Worm (Caenorhabditis elegans) whole organism, late embryonic: Measurements from ENCODE around the gene F53H2.3.

Source experiments
- C08G9.2 ChIP-seq: sonication (generic microtip); optimal IDR thresholded peaks from 2 replicates; lab custom pipeline; 2016; ENCODE audit warnings: mild to moderate bottlenecking, missing genetic modification characterization, moderate library complexity, missing compliant biosample characterization
- F13H6.1 ChIP-seq: sonication (generic microtip); optimal IDR thresholded peaks from 2 replicates; lab custom pipeline; 2016; ENCODE audit warnings: missing genetic modification characterization, missing compliant biosample characterization
- K09A11.1 ChIP-seq: sonication (generic microtip); optimal IDR thresholded peaks from 2 replicates; lab custom pipeline; 2017; ENCODE audit warnings: antibody characterized with exemption, mild to moderate bottlenecking, missing genetic modification characterization, missing compliant biosample characterization; ENCODE audit not compliant: insufficient read depth
- T23F11.4 ChIP-seq: fragments of 200-800 bp; sonication (Bioruptor generic); optimal IDR thresholded peaks from 2 replicates; lab custom pipeline; 2018; ENCODE audit warnings: mild to moderate bottlenecking, missing genetic modification characterization, missing compliant biosample characterization
- Y22D7AL.16 ChIP-seq: sonication (generic microtip); optimal IDR thresholded peaks from 2 replicates; lab custom pipeline; 2016; ENCODE audit warnings: missing genetic modification characterization, missing compliant biosample characterization
- ahr-1 ChIP-seq: sonication (generic microtip); optimal IDR thresholded peaks from 2 replicates; lab custom pipeline; 2016; ENCODE audit warnings: missing genetic modification characterization, missing compliant biosample characterization
- ama-1 ChIP-seq: fragments of 150-350 bp; optimal IDR thresholded peaks from 2 replicates; lab custom pipeline; 2014
- ceh-18 ChIP-seq: sonication (generic microtip); optimal IDR thresholded peaks from 2 replicates; lab custom pipeline; 2016; ENCODE audit warnings: missing genetic modification characterization, missing compliant biosample characterization
- ceh-2 ChIP-seq: sonication (generic microtip); optimal IDR thresholded peaks from 2 replicates; lab custom pipeline; 2016; ENCODE audit warnings: missing genotype, missing genetic modification characterization, missing compliant biosample characterization
- ceh-24 ChIP-seq: sonication (generic microtip); optimal IDR thresholded peaks from 2 replicates; lab custom pipeline; 2016; ENCODE audit warnings: mild to moderate bottlenecking, missing genetic modification characterization, missing compliant biosample characterization
- ceh-31 ChIP-seq: sonication (generic microtip); optimal IDR thresholded peaks from 2 replicates; lab custom pipeline; 2016; ENCODE audit warnings: missing genetic modification characterization, missing compliant biosample characterization
- ceh-34 ChIP-seq: sonication (generic microtip); optimal IDR thresholded peaks from 2 replicates; lab custom pipeline; 2016; ENCODE audit warnings: mild to moderate bottlenecking, missing genetic modification characterization, missing compliant biosample characterization
- ceh-45 ChIP-seq: fragments of 200-800 bp; sonication (Bioruptor generic); IDR thresholded peaks from 2 replicates; pipeline ENCODE4 v1.3.6; 2022; ENCODE audit warnings: missing genetic modification reagents, missing genetic modification characterization, missing compliant biosample characterization
- ceh-48 ChIP-seq: sonication (generic microtip); optimal IDR thresholded peaks from 2 replicates; lab custom pipeline; 2016; ENCODE audit warnings: missing genetic modification characterization, inconsistent platforms, missing compliant biosample characterization
- che-1 ChIP-seq: sonication (generic microtip); optimal IDR thresholded peaks from 2 replicates; lab custom pipeline; 2016; ENCODE audit warnings: mild to moderate bottlenecking, missing genetic modification characterization, missing compliant biosample characterization
- dmd-4 ChIP-seq: sonication (generic microtip); optimal IDR thresholded peaks from 2 replicates; lab custom pipeline; 2016; ENCODE audit warnings: borderline replicate concordance, missing genetic modification characterization, missing compliant biosample characterization
- dve-1 ChIP-seq: sonication (generic microtip); optimal IDR thresholded peaks from 2 replicates; lab custom pipeline; 2017; ENCODE audit warnings: antibody characterized with exemption, mild to moderate bottlenecking, missing genetic modification characterization, missing compliant biosample characterization
- elt-4 ChIP-seq: sonication (generic microtip); optimal IDR thresholded peaks from 2 replicates; lab custom pipeline; 2016; ENCODE audit warnings: missing genetic modification characterization, missing compliant biosample characterization
- ets-4 ChIP-seq: sonication (generic microtip); optimal IDR thresholded peaks from 2 replicates; lab custom pipeline; 2016; ENCODE audit warnings: missing genetic modification characterization, missing compliant biosample characterization
- fax-1 ChIP-seq: sonication (generic microtip); optimal IDR thresholded peaks from 2 replicates; lab custom pipeline; 2016; ENCODE audit warnings: missing genotype, missing genetic modification characterization, missing compliant biosample characterization
- gmeb-2 ChIP-seq: sonication (generic microtip); optimal IDR thresholded peaks from 2 replicates; lab custom pipeline; 2016; ENCODE audit warnings: missing genetic modification characterization, inconsistent platforms, missing compliant biosample characterization
- hlh-13 ChIP-seq: fragments of 200-800 bp; sonication (Bioruptor generic); optimal IDR thresholded peaks from 2 replicates; lab custom pipeline; 2018; ENCODE audit warnings: mild to moderate bottlenecking, missing genetic modification characterization, missing compliant biosample characterization
- hlh-15 ChIP-seq: sonication (generic microtip); optimal IDR thresholded peaks from 2 replicates; lab custom pipeline; 2016; ENCODE audit warnings: missing genetic modification characterization, missing compliant biosample characterization
- hlh-30 ChIP-seq: sonication (generic microtip); optimal IDR thresholded peaks from 2 replicates; lab custom pipeline; 2017; ENCODE audit warnings: antibody characterized with exemption, missing genetic modification characterization, missing compliant biosample characterization; ENCODE audit not compliant: insufficient read depth
- hlh-6 ChIP-seq: sonication (generic microtip); optimal IDR thresholded peaks from 2 replicates; lab custom pipeline; 2016; ENCODE audit warnings: missing genotype, missing genetic modification characterization, missing compliant biosample characterization
- lin-11 ChIP-seq: fragments of 200-800 bp; sonication (Bioruptor generic); optimal IDR thresholded peaks from 2 replicates; lab custom pipeline; 2018; ENCODE audit warnings: mild to moderate bottlenecking, missing genetic modification characterization, missing compliant biosample characterization
- madf-2 ChIP-seq: sonication (generic microtip); optimal IDR thresholded peaks from 2 replicates; lab custom pipeline; 2017; ENCODE audit warnings: missing genetic modification characterization, missing compliant biosample characterization
- mec-3 ChIP-seq: sonication (generic microtip); optimal IDR thresholded peaks from 2 replicates; lab custom pipeline; 2016; ENCODE audit warnings: borderline replicate concordance, missing genetic modification characterization, missing compliant biosample characterization
- nfya-1 ChIP-seq: sonication (generic microtip); optimal IDR thresholded peaks from 2 replicates; lab custom pipeline; 2017; ENCODE audit warnings: missing genetic modification characterization, mild to moderate bottlenecking, missing compliant biosample characterization, antibody characterized with exemption, moderate library complexity
- nhr-11 ChIP-seq: fragments of 150-350 bp; optimal IDR thresholded peaks from 2 replicates; lab custom pipeline; 2014; ENCODE audit warnings: missing biosample characterization, missing genetic modification characterization
- nhr-232 ChIP-seq: sonication (generic microtip); optimal IDR thresholded peaks from 2 replicates; lab custom pipeline; 2016; ENCODE audit warnings: missing genetic modification characterization, missing compliant biosample characterization
- npax-4 ChIP-seq: sonication (generic microtip); optimal IDR thresholded peaks from 2 replicates; lab custom pipeline; 2016; ENCODE audit warnings: missing genetic modification characterization, missing compliant biosample characterization
- odd-2 ChIP-seq: sonication (generic microtip); optimal IDR thresholded peaks from 2 replicates; lab custom pipeline; 2017; ENCODE audit warnings: antibody characterized with exemption, mild to moderate bottlenecking, missing genetic modification characterization, missing compliant biosample characterization
- pag-3 ChIP-seq: sonication (generic microtip); optimal IDR thresholded peaks from 2 replicates; lab custom pipeline; 2016; ENCODE audit warnings: missing compliant biosample characterization, missing genetic modification characterization, borderline replicate concordance
- pha-4 ChIP-seq: fragments of 150-350 bp; optimal IDR thresholded peaks from 2 replicates; lab custom pipeline; 2018; ENCODE audit warnings: missing biosample characterization, missing genetic modification reagents, missing genetic modification characterization
- pros-1 ChIP-seq: fragments of 150-350 bp; optimal IDR thresholded peaks from 2 replicates; lab custom pipeline; 2014; ENCODE audit warnings: missing biosample characterization, missing genetic modification reagents, missing genetic modification characterization
- rnt-1 ChIP-seq: sonication (generic microtip); optimal IDR thresholded peaks from 2 replicates; lab custom pipeline; 2016; ENCODE audit warnings: missing genetic modification characterization, missing compliant biosample characterization
- sox-2 ChIP-seq: fragments of 200-800 bp; sonication (Bioruptor generic); IDR thresholded peaks from 2 replicates; pipeline ENCODE4 v1.3.6; 2022; ENCODE audit warnings: missing genetic modification reagents, missing genetic modification characterization, missing compliant biosample characterization
- tbx-2 ChIP-seq: sonication (generic microtip); optimal IDR thresholded peaks from 2 replicates; lab custom pipeline; 2016; ENCODE audit warnings: missing genetic modification characterization, missing compliant biosample characterization
- unc-55 ChIP-seq: sonication (generic microtip); optimal IDR thresholded peaks from 2 replicates; lab custom pipeline; 2017; ENCODE audit warnings: missing biosample characterization, missing genetic modification reagents, missing genetic modification characterization
- unc-86 ChIP-seq: sonication (generic microtip); optimal IDR thresholded peaks from 2 replicates; lab custom pipeline; 2016; ENCODE audit warnings: missing genetic modification characterization, missing compliant biosample characterization
- ztf-16 ChIP-seq: sonication (generic microtip); optimal IDR thresholded peaks from 2 replicates; lab custom pipeline; 2017; ENCODE audit warnings: missing genetic modification characterization, missing compliant biosample characterization

Gene F53H2.3

ce11 chrV:20411659-20412058, at the start of gene F53H2.3:
F53H2.3 (minus strand) TSS chrV:20411759.
- TF ChIP-seq elt-4 (tag; lab: Kevin White, UChicago) = no peak
- TF ChIP-seq fax-1 = no peak
- TF ChIP-seq nhr-232 (tag; lab: Kevin White, UChicago) = no peak
- no peak for TF ChIP-seq dve-1 (tag; lab: Kevin White, UChicago)
- TF ChIP-seq che-1 = no peak
- TF ChIP-seq hlh-13 (GFP tag; lab: Kevin White, UChicago) = no peak
- no peak for TF ChIP-seq pros-1 (tag; lab: Kevin White, UChicago)
- no peak for TF ChIP-seq K09A11.1
- no peak for TF ChIP-seq ahr-1
- TF ChIP-seq rnt-1 (tag; lab: Kevin White, UChicago) = no peak
- TF ChIP-seq unc-55 (GFP tag; lab: Kevin White, UChicago) = no peak
- no peak for TF ChIP-seq madf-2
- no peak for TF ChIP-seq sox-2 (GFP tag; lab: Robert Waterston, UW)
- TF ChIP-seq T23F11.4 (GFP tag; lab: Kevin White, UChicago) = no peak
- no peak for TF ChIP-seq ceh-24 (tag; lab: Kevin White, UChicago)
- no peak for TF ChIP-seq F13H6.1
- TF ChIP-seq, all 69 proteins: peak for 0

DNA sequence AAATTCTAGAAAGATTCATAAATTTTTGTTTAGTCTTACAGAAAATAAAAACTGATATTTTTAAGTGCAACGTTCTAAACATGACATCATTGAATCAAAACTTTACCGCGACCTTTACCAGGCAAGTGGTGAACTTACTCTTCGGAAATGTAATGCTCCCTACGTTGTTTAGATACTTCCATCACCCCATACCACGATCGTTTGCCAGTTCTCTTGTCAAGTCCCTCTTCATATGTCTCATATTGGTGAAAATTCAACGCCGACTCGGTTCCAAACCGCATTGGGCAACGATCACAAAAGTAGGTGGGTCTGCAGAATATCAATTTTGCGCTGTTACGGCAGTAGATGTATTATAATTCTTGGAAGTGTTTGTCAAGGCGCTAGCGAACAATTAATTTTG, 49.2 kb upstream of the F53H2.3 start, which contains the start of gene B0250.18:
Gene B0250.18, minus strand, starts transcription at position 101 of the 400 bp plus-strand sequence.
- TF ChIP-seq C08G9.2 (tag; lab: Kevin White, UChicago) (no peak), lin-11 (tag; lab: Kevin White, UChicago) (no peak), unc-86 (no peak), pha-4 (tag; lab: Kevin White, UChicago) (no peak), nhr-11 (tag; lab: Kevin White, UChicago) (no peak), ama-1 (lab: Kevin White, UChicago) (no peak), ceh-34 (tag; lab: Kevin White, UChicago) (no peak), T23F11.4 (GFP tag; lab: Kevin White, UChicago) (no peak), ceh-18 (tag; lab: Kevin White, UChicago) (no peak), dmd-4 (tag; lab: Kevin White, UChicago) (no peak), odd-2 (tag; lab: Kevin White, UChicago) (no peak), hlh-15 (tag; lab: Kevin White, UChicago) (no peak), Y22D7AL.16 (no peak), pros-1 (tag; lab: Kevin White, UChicago) (no peak), mec-3 (tag; lab: Kevin White, UChicago) (no peak), ceh-2 (tag; lab: Kevin White, UChicago) (no peak), gmeb-2 (tag; lab: Kevin White, UChicago) (no peak), ceh-31 (tag; lab: Kevin White, UChicago) (no peak), hlh-13 (GFP tag; lab: Kevin White, UChicago) (no peak)

ce11 chrV:20457155-20457554, 45.6 kb upstream of the F53H2.3 start:
- no peak for TF ChIP-seq hlh-6
- TF ChIP-seq ceh-48 = peak; percentile 83
- no peak for TF ChIP-seq ets-4
- TF ChIP-seq hlh-30 (tag; lab: Kevin White, UChicago) = peak; percentile 35
- TF ChIP-seq pag-3 (tag; lab: Kevin White, UChicago) = no peak
- TF ChIP-seq nfya-1 (tag; lab: Kevin White, UChicago) = peak; percentile 17
- TF ChIP-seq unc-55 (GFP tag; lab: Kevin White, UChicago) = peak; percentile 7
- TF ChIP-seq ceh-31 (tag; lab: Kevin White, UChicago) = peak; percentile 10
- TF ChIP-seq ceh-45 (GFP tag; lab: Robert Waterston, UW) = no peak
- peak; percentile 22 for TF ChIP-seq tbx-2 (tag; lab: Kevin White, UChicago)
- TF ChIP-seq npax-4 (tag; lab: Kevin White, UChicago) = no peak
- TF ChIP-seq ztf-16 (tag; lab: Kevin White, UChicago) = no peak
- TF ChIP-seq madf-2 = no peak
